Comparison of ENCODE assay signal across 1 fruit fly cellular context in genomic region chr2L:9179285-9179684, dm6.
TF ChIP-seq lines count a peak whose summit lies in the region.

No protein-coding gene starts in this region.

TF ChIP-seq in whole organism, embryonic, 481 proteins besides CTCF, POLR2A, EP300 and RAD21 (continued from another document):
- TF ChIP-seq inv (GFP tag; IDR thresholded peaks at IDR 0.05; lab: Robert Waterston, UW; ENCODE audit: partially characterized antibody) (no peak), rib (GFP tag; IDR thresholded peaks at IDR 0.05; lab: Robert Waterston, UW) (peak; percentile 49; the same call in 1 of the 2 replicates), CG15479 (GFP tag; optimal IDR thresholded peaks at IDR 0.05; lab: Kevin White, UChicago) (peak; percentile 51), Pdp1 (GFP tag; optimal IDR thresholded peaks at IDR 0.05; lab: Kevin White, UChicago) (peak in 1 of 2 experiments; percentile 83), odd (GFP tag; optimal IDR thresholded peaks at IDR 0.05; lab: Kevin White, UChicago) (no peak), Sry-β (GFP tag; optimal IDR thresholded peaks at IDR 0.05; lab: Kevin White, UChicago) (no peak), tx (GFP tag; optimal IDR thresholded peaks at IDR 0.05; lab: Kevin White, UChicago) (no peak), CG6765 (GFP tag; optimal IDR thresholded peaks at IDR 0.05; lab: Kevin White, UChicago) (peak; percentile 46), pros (GFP tag; optimal IDR thresholded peaks at IDR 0.05; lab: Kevin White, UChicago) (no peak), CG4328 (GFP tag; optimal IDR thresholded peaks at IDR 0.05; lab: Kevin White, UChicago) (no peak), Nf-YC (tag; optimal IDR thresholded peaks at IDR 0.05; lab: Kevin White, UChicago) (peak; percentile 24), lab (GFP tag; optimal IDR thresholded peaks at IDR 0.05; lab: Kevin White, UChicago) (peak; percentile 38), gro (GFP tag; optimal IDR thresholded peaks at IDR 0.05; lab: Kevin White, UChicago) (peak; percentile 43), Adf1 (GFP tag; IDR thresholded peaks at IDR 0.05; lab: Robert Waterston, UW) (peak; percentile 38; the same call in 1 of the 2 replicates), grau (tag; optimal IDR thresholded peaks at IDR 0.05; lab: Kevin White, UChicago) (peak; percentile 94), CG1792 (GFP tag; optimal IDR thresholded peaks at IDR 0.05; lab: Kevin White, UChicago) (no peak), insv (GFP tag; optimal IDR thresholded peaks at IDR 0.05; lab: Kevin White, UChicago) (peak in 1 of 2 experiments; percentile 75), Xbp1 (GFP tag; optimal IDR thresholded peaks at IDR 0.05; lab: Kevin White, UChicago) (no peak), CG2678 (tag; optimal IDR thresholded peaks at IDR 0.05; lab: Kevin White, UChicago) (peak; percentile 35), org-1 (GFP tag; optimal IDR thresholded peaks at IDR 0.05; lab: Kevin White, UChicago) (no peak), ro (GFP tag; IDR thresholded peaks at IDR 0.05; lab: Robert Waterston, UW) (no peak), grn (GFP tag; optimal IDR thresholded peaks at IDR 0.05; lab: Kevin White, UChicago) (peak; percentile 65), Taf1 (GFP tag; IDR thresholded peaks at IDR 0.05; lab: Robert Waterston, UW) (no peak), CG16813 (GFP tag; IDR thresholded peaks at IDR 0.05; lab: Robert Waterston, UW; ENCODE audit: partially characterized antibody) (no peak), CG4424 (GFP tag; optimal IDR thresholded peaks at IDR 0.05; lab: Kevin White, UChicago) (no peak), Doc2 (GFP tag; IDR thresholded peaks at IDR 0.05; lab: Robert Waterston, UW) (no peak), CrebB (tag; optimal IDR thresholded peaks at IDR 0.05; lab: Kevin White, UChicago) (peak; percentile 35), exex (tag; optimal IDR thresholded peaks at IDR 0.05; lab: Kevin White, UChicago) (peak; percentile 97), Meics (GFP tag; optimal IDR thresholded peaks at IDR 0.05; lab: Kevin White, UChicago) (peak; percentile 33), Atf6 (GFP tag; IDR thresholded peaks at IDR 0.05; lab: Robert Waterston, UW) (peak; percentile 16; the same call in 1 of the 2 replicates), hbn (GFP tag; IDR thresholded peaks at IDR 0.05; lab: Robert Waterston, UW; ENCODE audit: partially characterized antibody) (no peak), sens (GFP tag; lab: Kevin White, UChicago) (peak; percentile 2), Med (GFP tag; lab: Kevin White, UChicago) (peak; percentile 62), sqz (GFP tag; optimal IDR thresholded peaks at IDR 0.05; lab: Kevin White, UChicago) (no peak), HmgZ (tag; optimal IDR thresholded peaks at IDR 0.05; lab: Kevin White, UChicago) (peak; percentile 58), Trl (optimal IDR thresholded peaks at IDR 0.05; lab: Kevin White, UChicago) (peak; percentile 51 to 72), Trl (GFP tag; optimal IDR thresholded peaks at IDR 0.05; lab: Kevin White, UChicago) (no peak), CG12236 (GFP tag; optimal IDR thresholded peaks at IDR 0.05; lab: Kevin White, UChicago) (no peak), CG3281 (GFP tag; optimal IDR thresholded peaks at IDR 0.05; lab: Kevin White, UChicago) (peak; percentile 17), knrl (GFP tag; IDR thresholded peaks at IDR 0.05; lab: Robert Waterston, UW; ENCODE audit: partially characterized antibody) (no peak), CG6654 (GFP tag; optimal IDR thresholded peaks at IDR 0.05; lab: Kevin White, UChicago) (no peak), ssp (GFP tag; IDR thresholded peaks at IDR 0.05; lab: Robert Waterston, UW) (no peak), ftz-f1 (GFP tag; optimal IDR thresholded peaks at IDR 0.05; lab: Kevin White, UChicago) (peak; percentile 37), chinmo (GFP tag; IDR thresholded peaks at IDR 0.05; lab: Robert Waterston, UW; ENCODE audit: partially characterized antibody) (peak; percentile 87; the same call in 2 of the 4 replicates), CG8290 (GFP tag; optimal IDR thresholded peaks at IDR 0.05; lab: Kevin White, UChicago) (no peak), CG8290 (tag; optimal IDR thresholded peaks at IDR 0.05; lab: Kevin White, UChicago) (peak in 1 of 2 experiments; percentile 26), CG13775 (GFP tag; optimal IDR thresholded peaks at IDR 0.05; lab: Kevin White, UChicago) (no peak), sug (tag; optimal IDR thresholded peaks at IDR 0.05; lab: Kevin White, UChicago) (peak; percentile 91), CG32772 (GFP tag; IDR thresholded peaks at IDR 0.05; lab: Robert Waterston, UW) (no peak), prd (optimal IDR thresholded peaks at IDR 0.05; lab: Kevin White, UChicago) (no peak), prd (GFP tag; IDR thresholded peaks at IDR 0.05; lab: Robert Waterston, UW) (no peak), ci (GFP tag; IDR thresholded peaks at IDR 0.05; lab: Robert Waterston, UW) (0 out of 3 replicates have a peak, but pooled peaks have one; percentile 13), mirr (GFP tag; optimal IDR thresholded peaks at IDR 0.05; lab: Kevin White, UChicago) (peak; percentile 85), CG11696 (GFP tag; IDR thresholded peaks at IDR 0.05; lab: Robert Waterston, UW) (peak; percentile 40; the same call in 1 of the 2 replicates), corto (GFP tag; optimal IDR thresholded peaks at IDR 0.05; lab: Kevin White, UChicago) (peak; percentile 16), Eip74EF (GFP tag; optimal IDR thresholded peaks at IDR 0.05; lab: Kevin White, UChicago) (peak in 1 of 2 experiments; percentile 53), ttk (GFP tag; IDR thresholded peaks at IDR 0.05; lab: Robert Waterston, UW) (no peak), NC2β (GFP tag; optimal IDR thresholded peaks at IDR 0.05; lab: Kevin White, UChicago) (no peak), otp (GFP tag; IDR thresholded peaks at IDR 0.05; lab: Robert Waterston, UW) (no peak), CG18599 (GFP tag; optimal IDR thresholded peaks at IDR 0.05; lab: Kevin White, UChicago) (peak; percentile 28), Elba2 (GFP tag; optimal IDR thresholded peaks at IDR 0.05; lab: Kevin White, UChicago) (peak; percentile 91), CG34376 (GFP tag; optimal IDR thresholded peaks at IDR 0.05; lab: Kevin White, UChicago) (peak; percentile 89), GATAe (GFP tag; conservative IDR thresholded peaks at IDR 0.05; lab: Robert Waterston, UW) (peak; percentile 81), CG7987 (GFP tag; optimal IDR thresholded peaks at IDR 0.05; lab: Kevin White, UChicago) (peak; percentile 36), Ets65A (GFP tag; lab: Kevin White, UChicago) (no peak), sob (GFP tag; IDR thresholded peaks at IDR 0.05; lab: Robert Waterston, UW) (peak; percentile 25; the same call in 1 of the 2 replicates), B-H2 (GFP tag; optimal IDR thresholded peaks at IDR 0.05; lab: Kevin White, UChicago) (peak; percentile 56), sd (tag; optimal IDR thresholded peaks at IDR 0.05; lab: Kevin White, UChicago) (peak; percentile 71), her (GFP tag; optimal IDR thresholded peaks at IDR 0.05; lab: Kevin White, UChicago) (peak; percentile 19), Bdp1 (GFP tag; optimal IDR thresholded peaks at IDR 0.05; lab: Kevin White, UChicago) (no peak), Sin3A (optimal IDR thresholded peaks at IDR 0.05; lab: Kevin White, UChicago) (no peak), Deaf1 (tag; optimal IDR thresholded peaks at IDR 0.05; lab: Kevin White, UChicago) (peak; percentile 75), disco-r (GFP tag; optimal IDR thresholded peaks at IDR 0.05; lab: Kevin White, UChicago) (no peak), Atf3 (GFP tag; optimal IDR thresholded peaks at IDR 0.05; lab: Kevin White, UChicago) (no peak), sna (GFP tag; IDR thresholded peaks at IDR 0.05; lab: Robert Waterston, UW; ENCODE audit: partially characterized antibody) (no peak), CG1024 (GFP tag; IDR thresholded peaks at IDR 0.05; lab: Robert Waterston, UW) (no peak), Oli (tag; optimal IDR thresholded peaks at IDR 0.05; lab: Kevin White, UChicago) (no peak), CG14441 (GFP tag; IDR thresholded peaks at IDR 0.05; lab: Robert Waterston, UW) (peak; percentile 36; the same call in 1 of the 2 replicates), tgo (GFP tag; IDR thresholded peaks at IDR 0.05; lab: Robert Waterston, UW) (no peak), CG2199 (GFP tag; IDR thresholded peaks at IDR 0.05; lab: Robert Waterston, UW) (peak; percentile 84; the same call in 1 of the 3 replicates), ken (GFP tag; IDR thresholded peaks at IDR 0.05; lab: Robert Waterston, UW) (no peak), CG11247 (GFP tag; IDR thresholded peaks at IDR 0.05; lab: Robert Waterston, UW) (no peak), CG6254 (GFP tag; optimal IDR thresholded peaks at IDR 0.05; lab: Kevin White, UChicago) (peak; percentile 21), CG14965 (GFP tag; optimal IDR thresholded peaks at IDR 0.05; lab: Kevin White, UChicago; ENCODE audit: borderline replicate concordance) (no peak), Jarid2 (GFP tag; optimal IDR thresholded peaks at IDR 0.05; lab: Kevin White, UChicago) (peak; percentile 10), CG13894 (tag; optimal IDR thresholded peaks at IDR 0.05; lab: Kevin White, UChicago) (peak; percentile 18), CG17612 (GFP tag; IDR thresholded peaks at IDR 0.05; lab: Robert Waterston, UW) (no peak), chm (GFP tag; IDR thresholded peaks at IDR 0.05; lab: Robert Waterston, UW) (no peak), CG18619 (GFP tag; optimal IDR thresholded peaks at IDR 0.05; lab: Kevin White, UChicago) (no peak), Hmr (GFP tag; optimal IDR thresholded peaks at IDR 0.05; lab: Kevin White, UChicago) (peak; percentile 44), cwo (GFP tag; optimal IDR thresholded peaks at IDR 0.05; lab: Kevin White, UChicago) (peak; percentile 19), vvl (GFP tag; IDR thresholded peaks at IDR 0.05; lab: Robert Waterston, UW) (no peak), CoRest (tag; optimal IDR thresholded peaks at IDR 0.05; lab: Kevin White, UChicago) (no peak), CG11723 (GFP tag; optimal IDR thresholded peaks at IDR 0.05; lab: Kevin White, UChicago) (no peak)
TF ChIP-seq in whole organism, embryonic: peak in this region for 55.
